Worm (Caenorhabditis elegans): ENCODE results near the gene lin-12.
A peak's percentile ranks its signal among the peaks of the same experiment; 100 is the strongest.

lin-12 gene

DNA sequence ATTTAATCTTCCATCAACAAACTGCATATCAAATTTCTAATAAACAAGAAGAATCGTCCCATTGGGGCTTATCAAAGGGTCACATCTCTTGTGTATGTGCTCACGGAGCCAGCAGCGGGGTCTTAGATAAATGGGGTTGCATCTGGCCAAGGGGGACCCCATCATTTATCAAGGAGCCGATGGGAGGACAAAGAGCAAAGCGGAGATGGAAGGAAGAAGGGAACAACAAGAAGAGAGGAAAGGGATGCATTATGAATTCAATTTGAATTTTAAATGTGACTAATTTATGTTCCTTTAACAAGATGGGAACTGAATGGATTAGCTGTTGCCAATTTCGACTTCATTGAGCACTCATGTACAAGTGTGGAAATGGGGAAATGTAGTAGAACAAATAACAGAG lies 13.1 kb upstream of the lin-12 start (continued):
- no peak for TF ChIP-seq lin-11 (tag; optimal IDR thresholded peaks at IDR 0.05)
- TF ChIP-seq rnt-1 (tag; optimal IDR thresholded peaks at IDR 0.05) = peak; percentile 1
- TF ChIP-seq ama-1 (optimal IDR thresholded peaks at IDR 0.05) = no peak

DNA sequence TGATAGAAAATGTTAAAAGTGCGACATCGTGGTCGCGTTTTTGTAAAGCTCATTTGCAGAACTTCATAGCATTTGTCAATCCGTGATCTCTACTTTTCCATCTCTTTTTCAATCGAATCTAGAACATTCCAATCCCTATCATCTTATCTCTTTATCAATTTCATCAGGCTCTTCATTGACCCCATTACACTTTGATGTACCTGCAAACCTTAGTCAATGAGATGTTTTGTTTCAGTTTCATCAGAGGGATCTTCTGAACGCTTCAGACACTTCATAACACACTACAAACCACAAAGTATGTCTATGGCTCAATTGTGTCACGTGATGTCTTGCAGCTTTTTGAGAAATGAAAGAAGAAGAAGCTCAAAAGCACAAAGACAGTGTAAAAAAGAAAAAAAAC lies 11.8 kb upstream of the lin-12 start:
- TF ChIP-seq ceh-9 (tag; optimal IDR thresholded peaks at IDR 0.05) (no peak), hlh-30 (tag; optimal IDR thresholded peaks at IDR 0.05; ENCODE audit: insufficient read depth) (peak; percentile 34), dve-1 (tag; optimal IDR thresholded peaks at IDR 0.05) (no peak), rnt-1 (tag; optimal IDR thresholded peaks at IDR 0.05) (peak; percentile 75), sox-2 (GFP tag; IDR thresholded peaks at IDR 0.05) (no peak), ahr-1 (tag; optimal IDR thresholded peaks at IDR 0.05) (no peak), unc-55 (GFP tag; optimal IDR thresholded peaks at IDR 0.05) (peak; percentile 2), eyg-1 (tag; optimal IDR thresholded peaks at IDR 0.05) (no peak), K09A11.1 (tag; optimal IDR thresholded peaks at IDR 0.05; ENCODE audit: insufficient read depth) (no peak), dmd-4 (tag; optimal IDR thresholded peaks at IDR 0.05; ENCODE audit: borderline replicate concordance) (no peak), ceh-24 (tag; optimal IDR thresholded peaks at IDR 0.05) (no peak), ceh-19 (GFP tag; optimal IDR thresholded peaks at IDR 0.05) (no peak), sdc-2 (tag; optimal IDR thresholded peaks at IDR 0.05) (no peak), pax-1 (tag; optimal IDR thresholded peaks at IDR 0.05) (no peak), ceh-2 (tag; optimal IDR thresholded peaks at IDR 0.05) (no peak), tbx-7 (tag; optimal IDR thresholded peaks at IDR 0.05) (no peak), pat-9 (tag; optimal IDR thresholded peaks at IDR 0.05) (no peak), pag-3 (tag; optimal IDR thresholded peaks at IDR 0.05; ENCODE audit: borderline replicate concordance) (no peak), Y22D7AL.16 (tag; optimal IDR thresholded peaks at IDR 0.05) (no peak), npax-4 (tag; optimal IDR thresholded peaks at IDR 0.05) (no peak), ref-2 (tag; optimal IDR thresholded peaks at IDR 0.05) (no peak), ama-1 (optimal IDR thresholded peaks at IDR 0.05) (no peak), ceh-18 (tag; optimal IDR thresholded peaks at IDR 0.05) (peak; percentile 44), odd-2 (tag; optimal IDR thresholded peaks at IDR 0.05) (no peak)

DNA sequence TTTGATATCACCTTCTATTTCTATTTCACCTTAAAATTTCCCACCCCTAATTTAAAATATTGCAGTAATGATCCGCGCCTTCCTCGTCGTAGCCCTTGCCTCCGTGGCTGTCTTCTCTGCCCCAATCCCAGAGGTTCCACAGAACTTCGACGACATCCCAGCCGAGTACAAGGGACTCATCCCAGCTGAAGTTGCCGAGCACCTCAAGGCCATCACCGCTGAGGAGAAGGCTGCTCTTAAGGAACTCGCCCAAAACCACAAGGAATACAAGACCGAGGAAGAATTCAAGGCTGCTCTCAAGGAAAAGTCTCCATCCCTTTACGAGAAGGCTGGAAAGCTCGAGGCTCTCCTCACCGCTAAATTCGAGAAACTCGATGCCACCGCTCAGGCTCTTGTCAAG lies 10.5 kb upstream of the lin-12 start, which contains the start of gene far-2:
Gene far-2 (plus strand): TSS at position 66 of the 400 bp plus-strand sequence.
- no peak for TF ChIP-seq hlh-6 (tag; optimal IDR thresholded peaks at IDR 0.05)
- no peak for TF ChIP-seq fkh-10 (GFP tag; optimal IDR thresholded peaks at IDR 0.05)
- TF ChIP-seq C08G9.2 (tag; optimal IDR thresholded peaks at IDR 0.05) = no peak
- TF ChIP-seq npax-4 (tag; optimal IDR thresholded peaks at IDR 0.05) = no peak
- TF ChIP-seq F13H6.1 (tag; optimal IDR thresholded peaks at IDR 0.05) = no peak
- TF ChIP-seq ahr-1 (tag; optimal IDR thresholded peaks at IDR 0.05) = no peak
- TF ChIP-seq hlh-30 (tag; optimal IDR thresholded peaks at IDR 0.05; ENCODE audit: insufficient read depth) = no peak

DNA sequence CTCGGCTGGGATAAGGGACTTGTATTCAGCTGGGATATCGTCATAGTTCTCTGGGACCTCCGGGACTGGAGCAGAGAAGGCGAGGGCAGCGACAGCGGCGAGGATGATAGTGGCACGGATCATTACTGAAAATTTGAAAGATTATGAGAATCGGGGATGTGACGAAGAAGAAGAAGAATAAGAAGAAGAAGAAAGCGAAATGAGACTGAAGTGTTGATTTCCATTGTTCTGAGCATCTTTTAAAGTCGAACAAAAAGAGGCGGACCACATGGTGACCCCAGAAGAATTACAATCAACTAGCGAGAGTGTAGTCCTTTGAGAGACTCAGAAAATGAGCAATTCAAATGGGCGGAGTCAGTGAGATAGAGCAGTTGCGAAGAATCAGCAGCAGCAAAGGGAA lies 9.8 kb upstream of the lin-12 start, which contains the start of gene far-1:
Gene far-1 (minus strand): TSS at position 125 of the 400 bp plus-strand sequence.
- TF ChIP-seq hlh-6 (tag; optimal IDR thresholded peaks at IDR 0.05) (no peak), nhr-232 (tag; optimal IDR thresholded peaks at IDR 0.05) (no peak), lin-11 (tag; optimal IDR thresholded peaks at IDR 0.05) (no peak), ceh-18 (tag; optimal IDR thresholded peaks at IDR 0.05) (peak; percentile 10), C08G9.2 (tag; optimal IDR thresholded peaks at IDR 0.05) (peak; percentile 11), C38D4.7 (GFP tag; optimal IDR thresholded peaks at IDR 0.05) (no peak), ama-1 (optimal IDR thresholded peaks at IDR 0.05) (peak; percentile 74), nfya-1 (tag; optimal IDR thresholded peaks at IDR 0.05) (peak; percentile 23), hlh-8 (tag; optimal IDR thresholded peaks at IDR 0.05) (peak; percentile 41), eyg-1 (tag; optimal IDR thresholded peaks at IDR 0.05) (no peak), fkh-10 (GFP tag; optimal IDR thresholded peaks at IDR 0.05) (no peak), mec-3 (tag; optimal IDR thresholded peaks at IDR 0.05; ENCODE audit: borderline replicate concordance) (no peak), rnt-1 (tag; optimal IDR thresholded peaks at IDR 0.05) (no peak), ztf-16 (tag; optimal IDR thresholded peaks at IDR 0.05) (no peak)
